Worm (Caenorhabditis elegans): ENCODE data around the gene B0035.15.

Gene B0035.15

DNA sequence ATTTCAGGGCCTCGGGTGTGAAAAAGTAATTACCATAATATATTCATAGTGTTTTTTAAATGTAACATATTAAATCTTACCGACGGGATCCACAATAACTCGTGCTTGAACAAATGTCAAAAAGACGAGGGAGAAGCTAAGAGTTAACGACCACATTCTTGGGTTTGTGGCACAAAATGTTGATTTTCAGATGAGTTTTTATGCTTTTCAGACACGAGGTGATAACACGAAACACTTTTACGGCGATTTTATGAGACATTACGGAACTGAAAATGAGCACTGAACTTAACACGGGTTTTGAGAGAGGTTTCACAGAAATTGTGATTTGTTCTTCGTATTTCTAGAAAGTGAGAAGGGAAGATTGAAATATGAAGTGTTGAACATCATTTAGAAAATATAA lies 8.5 kb upstream of the B0035.15 start, which contains the start of gene B0035.13 (continued):
- TF ChIP-seq hmg-1.1 (GFP tag; IDR thresholded peaks at IDR 0.05), result no peak
- no peak for TF ChIP-seq vab-7 (GFP tag; IDR thresholded peaks at IDR 0.05)
- TF ChIP-seq dmd-8 (GFP tag; IDR thresholded peaks at IDR 0.05), result no peak
- TF ChIP-seq hif-1 (tag; optimal IDR thresholded peaks at IDR 0.05), result no peak
- no peak for TF ChIP-seq snpc-1.2 (GFP tag; IDR thresholded peaks at IDR 0.05)
- no peak for TF ChIP-seq mep-1 (tag; optimal IDR thresholded peaks at IDR 0.05)
- no peak for TF ChIP-seq lin-29 (GFP tag; IDR thresholded peaks at IDR 0.05)
- no peak for TF ChIP-seq fos-1 (tag; optimal IDR thresholded peaks at IDR 0.05)
- no peak for TF ChIP-seq zip-2 (tag; optimal IDR thresholded peaks at IDR 0.05)
- TF ChIP-seq hlh-11 (tag; optimal IDR thresholded peaks at IDR 0.05), result peak; percentile 10
- no peak for TF ChIP-seq ZK546.5 (tag; optimal IDR thresholded peaks at IDR 0.05)
- TF ChIP-seq nhr-11 (tag; optimal IDR thresholded peaks at IDR 0.05), result no peak
- no peak for TF ChIP-seq lim-7 (GFP tag; IDR thresholded peaks at IDR 0.05)

DNA sequence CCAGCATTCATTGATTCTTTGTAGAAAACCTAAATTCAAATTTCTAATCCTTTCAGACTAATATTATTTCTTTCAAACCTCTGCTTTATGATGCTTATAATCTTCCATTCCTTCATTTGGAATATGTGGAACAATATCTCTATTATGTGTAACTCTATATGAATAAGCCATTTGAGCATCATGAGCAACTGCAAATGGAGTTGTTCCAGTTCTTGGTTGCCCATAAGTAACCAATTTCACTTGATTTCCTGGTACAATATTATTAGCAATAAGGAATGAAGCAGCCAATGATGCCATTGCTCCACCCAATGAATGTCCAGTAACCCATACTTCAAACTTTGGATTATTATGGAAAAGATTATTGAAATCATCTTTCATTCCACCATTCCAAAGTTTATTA lies 6.9 kb upstream of the B0035.15 start:
- no peak for TF ChIP-seq hlh-30 (tag; optimal IDR thresholded peaks at IDR 0.05; ENCODE audit: insufficient read depth)
- no peak for TF ChIP-seq nhr-237 (tag; optimal IDR thresholded peaks at IDR 0.05)
- TF ChIP-seq duxl-1 (tag; optimal IDR thresholded peaks at IDR 0.05; ENCODE audit: poor library complexity), result no peak
- no peak for TF ChIP-seq nhr-25 (tag; optimal IDR thresholded peaks at IDR 0.05; ENCODE audit: borderline replicate concordance, insufficient read depth)
- TF ChIP-seq aha-1 (tag), result no peak
- TF ChIP-seq lin-29 (GFP tag; IDR thresholded peaks at IDR 0.05), result no peak
- TF ChIP-seq ceh-62 (tag; optimal IDR thresholded peaks at IDR 0.05), result no peak
- no peak for TF ChIP-seq lin-15B (tag; optimal IDR thresholded peaks at IDR 0.05)
- TF ChIP-seq mxl-3 (GFP tag; optimal IDR thresholded peaks at IDR 0.05), result no peak
- no peak for TF ChIP-seq ama-1 (optimal IDR thresholded peaks at IDR 0.05)
- no peak for TF ChIP-seq nhr-77 (tag; optimal IDR thresholded peaks at IDR 0.05)

DNA sequence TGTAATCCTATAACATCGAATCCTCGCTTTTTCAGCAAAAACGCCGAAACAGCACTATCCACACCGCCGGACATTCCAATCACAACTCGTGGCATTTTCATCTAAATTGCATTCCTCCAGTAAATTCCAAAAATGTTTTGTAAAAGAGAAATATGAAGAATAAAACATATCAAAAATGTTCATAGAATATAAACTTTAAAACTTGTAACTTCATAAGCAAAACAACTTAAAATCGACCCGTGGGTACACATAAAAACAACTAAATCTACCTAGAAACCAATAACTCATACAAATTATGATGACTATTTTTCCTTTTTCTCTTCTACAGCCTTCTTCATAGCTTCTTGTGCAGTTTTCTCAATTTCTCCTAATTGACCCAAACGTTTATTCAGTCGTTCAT lies 1.3 kb downstream of the B0035.15 start, which contains the start of gene mttu-1:
mttu-1 (minus strand) TSS at position 101 of the 400 bp plus-strand sequence.
- no peak for TF ChIP-seq php-3 (GFP tag; IDR thresholded peaks at IDR 0.05)
- TF ChIP-seq lin-39 (tag; optimal IDR thresholded peaks at IDR 0.05), result no peak
- no peak for TF ChIP-seq mdt-29 (GFP tag; IDR thresholded peaks at IDR 0.05)
- no peak for TF ChIP-seq ceh-32 (tag; optimal IDR thresholded peaks at IDR 0.05; ENCODE audit: poor library complexity)
- TF ChIP-seq ceh-44 (GFP tag; IDR thresholded peaks at IDR 0.05), result no peak
- TF ChIP-seq sdz-12 (GFP tag; optimal IDR thresholded peaks at IDR 0.05), result no peak
- TF ChIP-seq Y5F2A.4 (GFP tag; optimal IDR thresholded peaks at IDR 0.05), result no peak
- TF ChIP-seq zip-11 (GFP tag; IDR thresholded peaks at IDR 0.05), result no peak
- TF ChIP-seq unc-62 (GFP tag; optimal IDR thresholded peaks at IDR 0.05 in 1 of 2), result no peak
- no peak for TF ChIP-seq unc-62 (tag; optimal IDR thresholded peaks at IDR 0.05)
- no peak for TF ChIP-seq spr-3 (GFP tag; optimal IDR thresholded peaks at IDR 0.05)
- no peak for TF ChIP-seq lin-1 (GFP tag; IDR thresholded peaks at IDR 0.05)
- TF ChIP-seq dmd-6 (GFP tag; IDR thresholded peaks at IDR 0.05), result no peak
- TF ChIP-seq nhr-6 (tag; optimal IDR thresholded peaks at IDR 0.05), result no peak
- TF ChIP-seq F44E2.7 (GFP tag; IDR thresholded peaks at IDR 0.05), result no peak

DNA sequence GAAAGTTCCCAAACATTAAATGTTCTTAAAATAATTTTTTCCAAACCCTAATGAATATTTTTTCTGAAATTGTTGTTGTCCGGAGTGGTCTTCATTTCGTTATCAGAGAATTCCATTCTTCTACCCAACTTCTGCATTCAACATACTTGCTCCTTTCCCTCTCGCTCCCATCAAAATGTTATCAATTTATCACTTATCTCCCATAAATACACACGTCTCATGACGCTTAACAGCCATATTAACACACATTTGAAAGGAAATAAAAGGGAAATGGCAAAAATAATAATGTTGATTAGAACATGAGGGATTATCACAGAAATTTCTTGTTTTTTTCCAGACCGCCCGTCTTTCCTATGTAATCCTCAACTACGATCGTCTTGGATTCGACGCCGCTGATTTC lies 9.1 kb downstream of the B0035.15 start:
- TF ChIP-seq daf-16 (GFP tag; optimal IDR thresholded peaks at IDR 0.05), result no peak
- peak; percentile 96 for TF ChIP-seq daf-16 (tag; optimal IDR thresholded peaks at IDR 0.05)
- no peak for TF ChIP-seq attf-4 (tag; optimal IDR thresholded peaks at IDR 0.05)
- TF ChIP-seq nhr-28 (tag; optimal IDR thresholded peaks at IDR 0.05), result peak; percentile 88
- TF ChIP-seq ceh-32 (tag; optimal IDR thresholded peaks at IDR 0.05; ENCODE audit: poor library complexity), result no peak
- TF ChIP-seq hlh-11 (tag; optimal IDR thresholded peaks at IDR 0.05), result peak; percentile 82
- TF ChIP-seq dpl-1 (GFP tag; optimal IDR thresholded peaks at IDR 0.05), result no peak
- TF ChIP-seq nhr-25 (tag; optimal IDR thresholded peaks at IDR 0.05; ENCODE audit: borderline replicate concordance, insufficient read depth), result no peak
- TF ChIP-seq mxl-3 (GFP tag; optimal IDR thresholded peaks at IDR 0.05), result peak; percentile 36
- TF ChIP-seq ceh-44 (GFP tag; IDR thresholded peaks at IDR 0.05), result no peak
- peak; percentile 62 for TF ChIP-seq tra-1 (GFP tag; IDR thresholded peaks at IDR 0.05)
- peak; percentile 90 for TF ChIP-seq dve-1 (tag; optimal IDR thresholded peaks at IDR 0.05; ENCODE audit: insufficient read depth)
- no peak for TF ChIP-seq zfp-2 (tag; optimal IDR thresholded peaks at IDR 0.05)
- TF ChIP-seq unc-130 (GFP tag; optimal IDR thresholded peaks at IDR 0.05), result no peak
- TF ChIP-seq cey-2 (tag; optimal IDR thresholded peaks at IDR 0.05; ENCODE audit: borderline replicate concordance, insufficient read depth), result no peak
- no peak for TF ChIP-seq lin-38 (GFP tag; IDR thresholded peaks at IDR 0.05)

Data from whole organism, L4 larva.